Worm (Caenorhabditis elegans) whole organism, L1 larva: Measurements from ENCODE around the gene pgph-1.

Experiments used
- F16B12.6 ChIP-seq: fragments of 150-350 bp; optimal IDR thresholded peaks from 2 replicates; lab custom pipeline; 2014; ENCODE audit warnings: missing biosample characterization, missing genetic modification characterization
- Y116A8C.19 ChIP-seq: sonication (generic microtip); optimal IDR thresholded peaks from 2 replicates; lab custom pipeline; 2016; ENCODE audit warnings: missing compliant biosample characterization, missing genetic modification characterization, borderline replicate concordance
- alr-1 ChIP-seq: fragments of 200-800 bp; sonication (Bioruptor generic); optimal IDR thresholded peaks from 2 replicates; lab custom pipeline; 2018; ENCODE audit warnings: borderline replicate concordance, mild to moderate bottlenecking, missing genetic modification characterization, missing compliant biosample characterization
- dpl-1 ChIP-seq, 3 experiments: fragments of 150-350 bp in 2 of 3; sonication (generic microtip) in 1 of 3; optimal IDR thresholded peaks; 2 replicates each; lab custom pipeline; 2014 to 2017; ENCODE audit warnings: missing biosample characterization in 3 of 3, missing genetic modification characterization in 3 of 3, missing genetic modification reagents in 3 of 3
- dsc-1 ChIP-seq: sonication (generic microtip); optimal IDR thresholded peaks from 2 replicates; lab custom pipeline; 2016; ENCODE audit warnings: mild to moderate bottlenecking, missing genetic modification characterization, missing compliant biosample characterization
- efl-1 ChIP-seq, 4 experiments: fragments of 150-350 bp; optimal IDR thresholded peaks in 3 of 4; peaks in 1 of 4; 1 replicate in 1 of 4; 2 replicates in 3 of 4; lab custom pipeline; 2014; ENCODE audit warnings: missing biosample characterization in 2 of 4, missing genetic modification characterization in 2 of 4, missing genetic modification reagents in 2 of 4
- efl-3 ChIP-seq: fragments of 200-800 bp; sonication (Bioruptor generic); optimal IDR thresholded peaks from 2 replicates; lab custom pipeline; 2018; ENCODE audit warnings: mild to moderate bottlenecking, missing genetic modification characterization, missing compliant biosample characterization
- egl-13 ChIP-seq: sonication (generic microtip); optimal IDR thresholded peaks from 2 replicates; lab custom pipeline; 2016; ENCODE audit warnings: missing genotype, missing genetic modification reagents, missing genetic modification characterization, missing compliant biosample characterization
- elt-2 ChIP-seq: sonication (generic microtip); optimal IDR thresholded peaks from 2 replicates; lab custom pipeline; 2016; ENCODE audit warnings: missing genetic modification characterization, mild to moderate bottlenecking, inconsistent platforms, missing compliant biosample characterization, missing genetic modification reagents
- elt-3 ChIP-seq, 6 experiments: fragments of 150-350 bp in 1 of 6; sonication (generic microtip); optimal IDR thresholded peaks; 2 replicates each; lab custom pipeline; 2017 to 2018; ENCODE audit warnings: missing biosample characterization in 6 of 6, missing genetic modification characterization in 6 of 6, inconsistent platforms in 1 of 6
- fkh-10 ChIP-seq: sonication (generic microtip); optimal IDR thresholded peaks from 2 replicates; lab custom pipeline; 2017; ENCODE audit warnings: missing biosample characterization, missing genetic modification reagents, missing genetic modification characterization
- fkh-8 ChIP-seq: sonication (generic microtip); optimal IDR thresholded peaks from 2 replicates; lab custom pipeline; 2016; ENCODE audit warnings: mild to moderate bottlenecking, missing genetic modification characterization, missing compliant biosample characterization
- grh-1 ChIP-seq: fragments of 200-800 bp; sonication (Bioruptor generic); IDR thresholded peaks from 2 replicates; pipeline ENCODE4 v1.3.6; 2022; ENCODE audit warnings: missing genetic modification reagents, missing genetic modification characterization, missing compliant biosample characterization
- hlh-4 ChIP-seq: sonication (generic microtip); optimal IDR thresholded peaks from 2 replicates; lab custom pipeline; 2016; ENCODE audit warnings: mild to moderate bottlenecking, missing genetic modification characterization, missing compliant biosample characterization
- hpl-2 ChIP-seq: fragments of 150-350 bp; optimal IDR thresholded peaks from 2 replicates; lab custom pipeline; 2014; ENCODE audit warnings: missing biosample characterization, missing genetic modification reagents, missing genetic modification characterization
- isw-1 ChIP-seq: fragments of 200-800 bp; sonication (Bioruptor generic); IDR thresholded peaks from 2 replicates; pipeline ENCODE4 v1.3.6; 2022; ENCODE audit warnings: missing genetic modification characterization, missing compliant biosample characterization
- lin-35 ChIP-seq, 2 experiments: fragments of 150-350 bp; optimal IDR thresholded peaks; 2 replicates each; lab custom pipeline; 2014; ENCODE audit warnings: missing biosample characterization in 2 of 2, missing genetic modification characterization in 2 of 2, missing genetic modification reagents in 2 of 2
- lsy-2 ChIP-seq, 2 experiments: fragments of 150-350 bp; optimal IDR thresholded peaks; 2 replicates each; lab custom pipeline; 2014; ENCODE audit warnings: missing biosample characterization in 2 of 2, missing genetic modification characterization in 2 of 2
- mdl-1 ChIP-seq, 2 experiments: fragments of 150-350 bp; optimal IDR thresholded peaks; 2 replicates each; lab custom pipeline; 2014 to 2017; ENCODE audit warnings: missing biosample characterization in 2 of 2, missing genetic modification characterization in 2 of 2, inconsistent platforms in 1 of 2
- nhr-28 ChIP-seq: fragments of 150-350 bp; optimal IDR thresholded peaks from 2 replicates; lab custom pipeline; 2014; ENCODE audit warnings: missing biosample characterization, missing genetic modification characterization
- nhr-71 ChIP-seq: sonication (generic microtip); optimal IDR thresholded peaks from 2 replicates; lab custom pipeline; 2016; ENCODE audit warnings: mild to moderate bottlenecking, missing genetic modification characterization, moderate library complexity, missing compliant biosample characterization
- nhr-84 ChIP-seq: sonication (generic microtip); optimal IDR thresholded peaks from 2 replicates; lab custom pipeline; 2017; ENCODE audit warnings: missing biosample characterization, missing genetic modification characterization
- nhr-85 ChIP-seq: sonication (generic microtip); peaks from one replicate; lab custom pipeline; 2016; ENCODE audit warnings: missing genetic modification characterization, inconsistent platforms, missing compliant biosample characterization
- pax-3 ChIP-seq: fragments of 200-800 bp; sonication (Bioruptor generic); optimal IDR thresholded peaks from 2 replicates; lab custom pipeline; 2018; ENCODE audit warnings: mild to moderate bottlenecking, missing genetic modification characterization, moderate library complexity, missing compliant biosample characterization
- skn-1 ChIP-seq: fragments of 150-350 bp; optimal IDR thresholded peaks from 2 replicates; lab custom pipeline; 2014; ENCODE audit warnings: missing biosample characterization, missing genetic modification characterization
- sptf-1 ChIP-seq: fragments of 150-350 bp; optimal IDR thresholded peaks from 2 replicates; lab custom pipeline; 2014; ENCODE audit warnings: missing biosample characterization, missing genetic modification characterization
- unc-86 ChIP-seq: sonication (generic microtip); optimal IDR thresholded peaks from 2 replicates; lab custom pipeline; 2016; ENCODE audit warnings: missing genetic modification characterization, missing compliant biosample characterization
- unc-98 ChIP-seq: fragments of 200-800 bp; sonication (Bioruptor generic); IDR thresholded peaks from 2 replicates; pipeline ENCODE4 v1.3.6; 2022; ENCODE audit warnings: missing genetic modification characterization, missing compliant biosample characterization

Gene pgph-1

DNA sequence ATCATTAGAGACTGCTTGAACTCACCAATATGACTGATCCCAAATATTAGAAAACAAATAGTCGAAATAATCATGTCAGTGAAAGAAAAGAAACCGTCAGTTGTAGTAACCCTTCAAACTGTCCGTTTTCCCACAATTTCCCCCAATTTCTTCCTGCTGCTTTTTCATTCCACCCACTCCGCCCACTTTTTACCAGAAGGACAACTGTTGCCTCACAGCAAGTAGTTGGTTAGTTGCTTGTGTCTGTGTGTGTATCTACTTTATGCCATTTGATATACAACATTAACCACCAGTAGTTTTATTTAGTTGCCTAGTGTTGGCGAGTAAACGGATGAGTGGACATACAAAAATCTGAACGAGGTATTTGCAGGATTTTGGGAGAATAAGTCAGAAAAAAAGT is 36.8 kb downstream of the pgph-1 start, which contains the start of gene K09H11.9:
TSS of gene K09H11.9 (minus strand) at position 101 of the 400 bp plus-strand sequence.
- TF ChIP-seq pax-3 (no peak), efl-1 (optimal IDR thresholded peaks at IDR 0.05; lab: Kevin White, UChicago) (no peak), efl-1 (GFP tag; optimal IDR thresholded peaks at IDR 0.05 in 1 of 2; lab: Kevin White, UChicago) (peak in 1 of 2 experiments; percentile 20)
- TF ChIP-seq, all 84 proteins: peak for 1

DNA sequence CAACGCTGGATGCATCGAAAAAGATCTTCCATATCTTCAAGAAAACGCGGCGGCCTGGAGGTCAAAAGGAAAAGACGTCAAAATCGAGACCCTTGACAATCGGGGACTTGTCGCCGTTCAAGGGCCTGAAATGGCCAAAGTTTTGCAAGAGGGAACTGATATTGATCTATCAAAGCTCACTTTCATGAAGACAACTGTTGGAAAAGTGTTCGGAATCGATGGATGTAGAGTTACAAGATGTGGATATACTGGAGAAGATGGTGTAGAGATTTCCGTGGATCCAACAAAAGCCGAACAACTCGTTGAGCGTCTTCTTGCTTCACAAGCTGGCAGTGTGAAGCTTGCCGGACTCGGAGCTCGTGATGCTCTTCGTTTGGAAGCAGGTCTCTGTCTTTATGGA is 39.8 kb downstream of the pgph-1 start:
- no peak for TF ChIP-seq fkh-10
- TF ChIP-seq efl-3 (GFP tag; lab: Kevin White, UChicago), result no peak
- no peak for TF ChIP-seq egl-13 (tag; lab: Kevin White, UChicago)
- no peak for TF ChIP-seq alr-1
- no peak for TF ChIP-seq nhr-85 (tag; lab: Kevin White, UChicago)

DNA sequence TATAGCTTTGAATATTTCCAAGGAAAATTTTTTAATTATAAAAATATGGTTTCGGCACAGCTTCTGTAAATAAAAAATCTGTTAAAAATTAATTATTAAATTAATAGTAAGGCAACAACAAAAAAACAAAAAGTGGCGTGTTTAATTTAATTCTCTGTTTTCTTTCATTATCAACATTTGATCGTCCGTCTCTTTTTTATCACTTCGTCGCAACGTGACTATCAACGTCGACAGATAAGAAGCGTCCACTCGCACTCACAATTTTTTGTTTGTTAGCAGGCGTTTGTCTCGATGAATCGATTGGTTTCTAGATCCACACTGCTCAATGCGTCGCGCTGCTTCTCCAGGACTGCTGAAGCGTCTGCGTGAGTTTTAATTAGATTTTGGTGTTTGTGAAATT is 40.7 kb downstream of the pgph-1 start, which contains the start of gene gcst-1:
TSS of gene gcst-1 (plus strand) at position 277 of the 400 bp plus-strand sequence.
- no peak for TF ChIP-seq pax-3
- peak in 1 of 2 experiments; percentile 23 for TF ChIP-seq lin-35 (GFP tag; optimal IDR thresholded peaks at IDR 0.05; lab: Kevin White, UChicago)
- no peak for TF ChIP-seq hpl-2 (GFP tag; lab: Kevin White, UChicago)
- TF ChIP-seq isw-1 (GFP tag; lab: Robert Waterston, UW), result no peak
- no peak for TF ChIP-seq efl-1 (optimal IDR thresholded peaks at IDR 0.05; lab: Kevin White, UChicago)
- TF ChIP-seq efl-1 (GFP tag; optimal IDR thresholded peaks at IDR 0.05 in 1 of 2; lab: Kevin White, UChicago), result no peak
- no peak for TF ChIP-seq unc-86 (tag; lab: Kevin White, UChicago)
- TF ChIP-seq elt-2 (tag; lab: Kevin White, UChicago), result peak; percentile 69
- TF ChIP-seq nhr-28 (tag; lab: Kevin White, UChicago), result no peak
- TF ChIP-seq dsc-1, result no peak
- no peak for TF ChIP-seq grh-1
- peak in 1 of 2 experiments; percentile 40 for TF ChIP-seq mdl-1 (tag; optimal IDR thresholded peaks at IDR 0.05; lab: Kevin White, UChicago)
- peak; percentile 10 for TF ChIP-seq nhr-71 (tag; lab: Kevin White, UChicago)
- TF ChIP-seq unc-98 (GFP tag; lab: Robert Waterston, UW), result no peak
- no peak for TF ChIP-seq sptf-1 (tag; lab: Kevin White, UChicago)
- peak in 1 of 6 experiments; percentile 38 for TF ChIP-seq elt-3 (tag; optimal IDR thresholded peaks at IDR 0.05; lab: Kevin White, UChicago)
- TF ChIP-seq nhr-84 (tag; lab: Kevin White, UChicago), result no peak
- TF ChIP-seq dpl-1 (GFP tag; optimal IDR thresholded peaks at IDR 0.05; lab: Kevin White, UChicago), result no peak

DNA sequence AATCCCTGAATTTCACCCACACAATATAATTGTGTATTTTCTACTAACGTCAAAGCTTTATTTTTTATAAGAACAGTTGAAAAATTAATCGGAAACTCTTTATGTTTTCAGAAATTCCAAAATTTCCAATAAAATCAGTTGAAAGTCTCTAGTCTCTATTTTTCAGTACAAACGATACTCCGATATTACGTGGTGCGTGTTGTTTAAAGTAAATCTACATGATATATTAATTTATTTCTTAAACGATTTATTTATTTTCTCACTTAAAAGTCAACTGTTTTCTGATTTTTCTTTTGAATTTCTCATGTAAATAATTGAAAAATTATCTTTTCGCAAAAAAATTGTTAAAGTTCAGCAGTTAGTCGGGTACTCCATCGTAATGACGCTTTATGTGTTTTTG is 41.1 kb downstream of the pgph-1 start:
- TF ChIP-seq skn-1 (tag; lab: Kevin White, UChicago), result no peak
- TF ChIP-seq lsy-2 (tag; optimal IDR thresholded peaks at IDR 0.05; lab: Kevin White, UChicago), result peak; percentile 18 to 29
- TF ChIP-seq hpl-2 (GFP tag; lab: Kevin White, UChicago), result no peak
- peak in 1 of 2 experiments; percentile 9 for TF ChIP-seq efl-1 (optimal IDR thresholded peaks at IDR 0.05; lab: Kevin White, UChicago)
- peak; percentile 18 to 72 for TF ChIP-seq efl-1 (GFP tag; optimal IDR thresholded peaks at IDR 0.05 in 1 of 2; lab: Kevin White, UChicago)

DNA sequence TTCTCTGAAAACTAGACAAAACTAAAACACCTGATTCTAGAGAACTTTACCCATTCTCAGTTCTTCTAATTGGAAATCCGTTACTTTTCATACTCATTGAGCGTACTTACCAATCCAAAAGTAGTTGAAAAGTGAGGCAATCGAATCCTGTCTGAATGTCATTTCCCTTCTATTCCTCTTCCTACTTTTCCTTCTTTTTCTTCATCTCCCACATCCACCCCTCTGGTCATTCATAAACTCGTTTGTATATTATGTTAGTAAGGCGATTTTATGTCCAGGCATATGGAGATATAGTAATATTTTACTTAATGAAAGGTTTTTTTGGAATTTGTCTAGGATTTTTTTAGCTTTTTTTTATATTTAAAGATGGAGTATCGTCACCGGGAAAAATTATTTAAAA is 45.0 kb downstream of the pgph-1 start:
- TF ChIP-seq nhr-71 (tag; lab: Kevin White, UChicago) (peak; percentile 32), F16B12.6 (no peak), hlh-4 (peak; percentile 77), efl-1 (optimal IDR thresholded peaks at IDR 0.05; lab: Kevin White, UChicago) (no peak), efl-1 (GFP tag; optimal IDR thresholded peaks at IDR 0.05 in 1 of 2; lab: Kevin White, UChicago) (peak in 1 of 2 experiments; percentile 81), fkh-8 (tag; lab: Kevin White, UChicago) (peak; percentile 31)

DNA sequence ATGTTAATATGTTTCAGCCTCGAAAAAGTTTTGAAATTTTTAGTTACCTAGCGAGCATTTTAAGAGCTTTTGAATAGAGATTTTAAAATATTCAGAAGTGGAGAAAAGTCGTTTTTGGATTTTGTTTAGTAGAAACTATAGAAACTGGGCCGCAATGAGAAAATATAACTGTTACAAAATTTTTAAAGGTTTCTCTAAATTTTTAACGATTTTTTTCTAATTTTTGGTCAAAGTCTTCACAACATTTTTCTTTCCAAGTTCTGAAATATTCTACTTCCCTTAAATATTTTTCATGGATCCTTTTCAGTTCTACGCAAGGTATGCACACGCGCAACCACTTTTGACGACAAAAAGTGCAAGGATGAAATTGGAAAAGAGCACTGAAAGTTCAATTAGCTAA is 47.8 kb downstream of the pgph-1 start, which contains the start of gene peli-1:
TSS of gene peli-1 (plus strand) at position 301 of the 400 bp plus-strand sequence.
- TF ChIP-seq Y116A8C.19 (tag; lab: Kevin White, UChicago), result no peak
- TF ChIP-seq, all 84 proteins: peak for 0
